Worm (Caenorhabditis elegans): ENCODE measurements around the gene T22B2.3.

Gene T22B2.3

DNA sequence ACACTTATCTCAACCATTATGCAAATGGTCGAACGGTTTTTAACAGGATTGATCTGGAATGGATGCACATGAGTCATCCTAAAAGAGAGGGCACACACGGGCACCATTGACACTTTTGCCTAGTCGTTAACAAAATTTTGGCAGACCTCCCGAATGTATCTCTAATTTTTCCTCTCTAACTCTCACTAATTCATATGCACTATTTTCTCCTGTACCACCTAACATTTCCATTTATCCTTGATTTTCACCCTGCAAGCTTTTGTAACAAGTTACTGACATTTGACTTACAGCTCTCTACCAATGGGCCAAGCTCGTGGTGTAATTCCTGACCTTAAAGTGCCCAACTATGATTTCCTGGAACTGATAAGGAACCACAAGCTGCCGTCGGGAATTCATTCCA lies at the start of gene T22B2.3:
Gene T22B2.3, plus strand, starts transcription at position 301 of the 400 bp plus-strand sequence.
- TF ChIP-seq him-1 (tag; optimal IDR thresholded peaks at IDR 0.05) (no peak), dao-5 (tag; optimal IDR thresholded peaks at IDR 0.05) (no peak), W03F9.2 (tag; optimal IDR thresholded peaks at IDR 0.05) (no peak)

DNA sequence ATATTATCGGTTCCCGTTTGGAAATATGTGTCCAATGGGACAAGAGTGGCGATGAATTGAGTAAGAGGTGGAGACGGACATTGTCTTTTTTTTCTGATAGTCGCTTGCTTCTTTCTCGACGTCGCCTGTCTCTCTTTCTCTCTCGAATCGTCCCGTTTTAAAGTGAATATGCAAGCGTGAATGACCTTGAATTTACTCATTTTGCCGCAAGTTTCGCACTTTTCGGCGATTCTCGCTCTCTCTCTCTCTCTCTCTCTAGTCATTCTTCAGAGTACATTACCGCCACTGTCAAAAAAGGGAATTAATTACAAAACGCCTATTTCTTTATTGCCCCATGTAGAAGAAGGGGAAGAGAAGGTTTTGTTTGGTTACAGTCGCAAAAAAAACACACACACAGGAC lies 49.4 kb upstream of the T22B2.3 start:
- TF ChIP-seq him-1 (tag; optimal IDR thresholded peaks at IDR 0.05) (no peak), dao-5 (tag; optimal IDR thresholded peaks at IDR 0.05) (no peak), W03F9.2 (tag; optimal IDR thresholded peaks at IDR 0.05) (no peak)

DNA sequence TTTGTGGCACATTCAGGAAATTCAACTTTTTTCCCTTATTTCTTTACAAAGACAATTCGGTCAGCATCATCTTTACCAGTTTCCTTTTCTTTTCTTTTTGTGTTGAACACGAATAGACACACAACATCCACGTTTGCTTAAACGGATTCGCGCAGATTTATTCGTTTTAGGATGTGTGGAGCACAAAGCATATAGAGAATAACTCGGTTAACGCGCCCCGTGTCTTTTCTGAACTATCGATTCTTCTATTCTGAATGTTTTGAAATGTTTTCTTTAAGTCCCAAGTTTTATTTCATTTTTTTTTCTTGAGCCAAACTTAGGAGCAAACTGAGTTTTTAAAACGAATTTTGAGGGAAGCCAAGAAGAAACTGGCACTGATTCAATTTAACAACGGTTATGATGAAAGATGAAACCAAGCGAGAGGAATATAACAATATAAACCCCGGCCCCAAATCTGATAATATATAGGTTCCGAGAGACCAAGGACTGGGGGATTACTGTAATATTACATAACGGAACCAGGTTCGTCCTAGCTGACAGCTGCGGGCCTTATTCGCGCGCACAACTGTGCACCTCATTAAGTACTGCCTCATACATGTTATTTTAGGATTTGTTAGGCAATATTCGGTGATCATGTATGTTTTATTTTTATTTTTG lies 45.4 kb upstream of the T22B2.3 start:
- TF ChIP-seq W03F9.2 (tag; optimal IDR thresholded peaks at IDR 0.05) (no peak), him-1 (tag; optimal IDR thresholded peaks at IDR 0.05) (no peak), dao-5 (tag; optimal IDR thresholded peaks at IDR 0.05) (no peak)

DNA sequence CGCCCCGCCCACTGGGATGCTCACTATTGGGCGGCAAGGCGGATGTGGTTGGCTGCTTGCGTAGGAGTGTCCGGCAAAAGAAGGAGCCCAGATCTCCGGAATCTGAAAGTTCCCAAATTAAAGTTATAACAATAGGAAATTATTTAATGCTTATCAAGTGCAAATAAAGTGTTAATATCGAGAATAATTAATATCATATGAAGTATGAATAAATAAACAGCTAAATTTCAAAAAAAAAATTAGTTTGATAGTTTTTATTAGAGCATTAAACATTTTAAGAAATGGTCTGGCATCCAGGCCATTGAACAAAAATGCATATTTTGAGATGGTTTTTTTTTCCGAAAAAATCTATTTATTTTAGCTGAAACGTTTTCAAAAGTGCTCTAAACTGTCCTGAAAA lies 43.7 kb upstream of the T22B2.3 start, which contains the start of gene lim-4:
Gene lim-4, minus strand, starts transcription at position 101 of the 400 bp plus-strand sequence.
- no peak for TF ChIP-seq dao-5 (tag; optimal IDR thresholded peaks at IDR 0.05)
- TF ChIP-seq W03F9.2 (tag; optimal IDR thresholded peaks at IDR 0.05), result no peak
- no peak for TF ChIP-seq him-1 (tag; optimal IDR thresholded peaks at IDR 0.05)

DNA sequence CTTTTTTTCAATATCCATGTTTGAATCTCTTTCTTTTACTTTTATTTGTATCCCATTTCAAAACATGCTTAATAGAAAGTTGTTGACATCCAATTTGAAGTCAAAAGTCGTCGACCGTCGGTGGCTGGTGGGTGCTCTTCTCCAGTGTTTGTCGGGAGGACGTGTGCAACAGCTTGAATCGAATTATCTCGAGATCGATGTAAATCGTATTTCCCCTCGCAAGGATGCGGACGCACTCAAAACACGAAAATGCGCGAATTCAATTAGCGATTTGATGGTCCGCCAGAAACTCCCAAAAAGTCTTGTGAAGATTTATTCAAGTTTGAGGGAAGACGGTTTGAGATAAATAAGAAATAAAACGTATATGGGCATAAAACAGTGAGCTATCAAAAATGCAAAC lies 41.4 kb upstream of the T22B2.3 start:
- no peak for TF ChIP-seq him-1 (tag; optimal IDR thresholded peaks at IDR 0.05)
- TF ChIP-seq dao-5 (tag; optimal IDR thresholded peaks at IDR 0.05), result no peak
- TF ChIP-seq W03F9.2 (tag; optimal IDR thresholded peaks at IDR 0.05), result no peak

DNA sequence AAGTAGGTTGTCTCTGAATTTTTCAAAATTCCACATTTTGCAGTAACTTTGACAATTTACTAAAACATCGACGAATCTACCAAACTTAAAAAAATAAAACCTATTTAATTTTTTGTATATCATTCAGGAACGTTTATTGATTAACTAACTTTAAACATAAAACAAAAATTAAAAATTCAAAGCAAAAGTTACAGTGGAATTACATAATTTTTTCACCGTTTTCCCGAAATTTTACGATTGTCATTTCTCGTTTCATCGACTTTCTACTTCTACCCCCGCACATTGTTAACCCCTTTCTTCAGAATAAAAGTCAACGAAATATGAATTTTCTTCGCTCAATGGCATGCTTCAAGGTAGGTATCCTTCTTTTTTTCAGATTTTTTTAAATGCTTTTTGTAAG lies 38.9 kb upstream of the T22B2.3 start, which contains the start of gene F47F2.1:
Gene F47F2.1, plus strand, starts transcription at position 301 of the 400 bp plus-strand sequence.
- TF ChIP-seq W03F9.2 (tag; optimal IDR thresholded peaks at IDR 0.05) (no peak), dao-5 (tag; optimal IDR thresholded peaks at IDR 0.05) (no peak), him-1 (tag; optimal IDR thresholded peaks at IDR 0.05) (no peak)

DNA sequence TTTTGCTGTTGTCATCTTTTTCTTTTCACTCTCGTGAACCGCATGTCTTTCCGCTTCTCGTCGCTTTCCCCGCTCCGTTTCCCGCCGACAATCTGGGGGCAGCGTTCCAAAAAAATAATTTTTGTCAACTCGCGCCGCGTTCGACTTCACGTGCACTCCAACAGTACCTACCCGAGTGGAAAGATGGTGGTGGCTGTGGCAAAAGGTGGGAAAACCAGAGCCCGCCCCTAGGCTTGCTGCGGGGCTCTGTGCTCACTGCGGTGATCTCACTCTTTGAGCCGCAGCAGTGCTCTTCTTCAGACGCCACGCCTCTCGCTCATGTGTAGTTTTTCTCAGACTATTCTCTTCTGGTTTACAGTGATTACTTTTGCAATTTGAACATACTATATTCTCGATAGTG lies 29.5 kb upstream of the T22B2.3 start:
- TF ChIP-seq dao-5 (tag; optimal IDR thresholded peaks at IDR 0.05) (no peak), W03F9.2 (tag; optimal IDR thresholded peaks at IDR 0.05) (no peak), him-1 (tag; optimal IDR thresholded peaks at IDR 0.05) (no peak)

DNA sequence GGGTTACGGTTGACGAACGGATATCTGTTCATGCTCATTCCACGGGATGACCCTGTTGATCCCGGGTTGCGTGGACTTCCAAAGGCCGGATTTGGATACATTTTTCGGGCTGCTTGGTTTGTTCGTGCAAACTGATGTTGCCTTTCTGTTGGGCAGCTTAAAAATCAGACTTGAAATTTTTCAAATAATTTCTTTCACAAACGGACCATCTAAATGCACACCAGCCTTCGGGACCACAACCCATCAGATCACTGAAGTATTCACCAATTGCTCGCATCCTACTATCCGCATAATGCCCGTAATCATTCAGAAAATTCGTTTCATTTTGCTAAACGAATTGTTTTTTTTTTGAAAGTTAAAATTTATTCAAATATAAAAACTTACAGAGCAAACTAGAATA lies 21.5 kb upstream of the T22B2.3 start, which contains the start of gene F47F2.3:
Gene F47F2.3, minus strand, starts transcription at position 101 of the 400 bp plus-strand sequence.
- TF ChIP-seq dao-5 (tag; optimal IDR thresholded peaks at IDR 0.05), result no peak

DNA sequence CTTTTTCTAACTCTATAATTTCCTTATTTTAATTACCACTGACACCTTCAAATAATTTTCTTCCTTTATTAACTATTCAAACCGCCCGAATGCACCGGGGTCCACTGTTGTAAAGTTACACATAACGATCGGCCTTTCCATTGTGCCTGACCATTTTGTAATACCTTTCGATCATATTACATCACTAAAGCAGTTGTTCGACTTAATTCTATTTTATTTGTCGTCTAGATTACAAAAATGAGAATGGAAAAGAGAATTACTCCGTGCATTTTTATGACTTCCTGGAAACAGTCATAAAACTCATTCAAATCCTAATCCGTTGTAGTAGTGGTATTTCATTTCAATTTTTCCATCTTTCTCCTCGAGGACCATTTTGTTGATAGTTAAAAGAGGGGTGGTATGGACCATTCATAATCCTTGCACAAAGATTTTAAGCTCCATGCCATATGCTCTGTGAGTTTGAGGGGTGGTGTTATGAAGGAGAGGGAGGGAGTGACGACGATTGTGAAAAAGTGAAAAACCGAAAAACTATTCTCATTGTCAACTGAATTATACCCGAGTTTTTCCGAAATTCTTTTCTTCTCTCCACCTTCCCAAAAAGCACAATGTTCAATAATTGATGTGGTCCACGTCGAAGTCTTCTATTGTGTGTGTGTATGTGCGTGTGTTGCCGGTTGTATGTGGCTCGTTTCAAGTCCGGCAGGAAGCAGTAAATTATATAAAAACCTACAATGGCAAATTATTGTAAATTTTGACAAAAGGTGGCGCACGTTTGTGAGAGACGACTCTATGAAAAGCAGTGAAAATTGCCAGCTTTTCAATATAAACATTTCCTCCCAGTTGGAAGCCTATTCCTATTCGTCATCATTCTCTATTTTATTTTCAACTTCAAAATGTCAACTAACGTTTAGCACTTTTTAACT lies 18.6 kb upstream of the T22B2.3 start:
- peak; percentile 8 for TF ChIP-seq him-1 (tag; optimal IDR thresholded peaks at IDR 0.05)
- no peak for TF ChIP-seq W03F9.2 (tag; optimal IDR thresholded peaks at IDR 0.05)
- no peak for TF ChIP-seq dao-5 (tag; optimal IDR thresholded peaks at IDR 0.05)

DNA sequence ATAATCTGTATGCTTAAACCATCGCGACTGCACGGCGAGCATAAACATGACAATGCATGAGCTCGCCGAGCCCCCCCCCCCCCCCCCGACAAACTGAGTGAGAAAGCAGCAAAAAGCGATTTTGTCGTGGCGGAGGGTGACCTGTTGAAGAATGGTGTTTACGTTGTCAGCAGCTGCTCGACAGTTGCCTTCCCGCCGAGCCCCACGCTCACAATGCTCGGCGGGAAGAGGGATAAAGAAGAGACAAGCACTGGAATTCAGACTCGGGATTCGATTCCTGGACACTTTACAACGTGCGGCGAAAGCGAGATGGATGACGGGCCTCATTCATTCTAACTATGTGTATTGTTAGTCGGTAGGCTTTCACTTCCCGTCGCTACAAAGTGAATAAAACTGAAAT lies 16.4 kb upstream of the T22B2.3 start:
- no peak for TF ChIP-seq W03F9.2 (tag; optimal IDR thresholded peaks at IDR 0.05)
- TF ChIP-seq dao-5 (tag; optimal IDR thresholded peaks at IDR 0.05), result no peak
- no peak for TF ChIP-seq him-1 (tag; optimal IDR thresholded peaks at IDR 0.05)

DNA sequence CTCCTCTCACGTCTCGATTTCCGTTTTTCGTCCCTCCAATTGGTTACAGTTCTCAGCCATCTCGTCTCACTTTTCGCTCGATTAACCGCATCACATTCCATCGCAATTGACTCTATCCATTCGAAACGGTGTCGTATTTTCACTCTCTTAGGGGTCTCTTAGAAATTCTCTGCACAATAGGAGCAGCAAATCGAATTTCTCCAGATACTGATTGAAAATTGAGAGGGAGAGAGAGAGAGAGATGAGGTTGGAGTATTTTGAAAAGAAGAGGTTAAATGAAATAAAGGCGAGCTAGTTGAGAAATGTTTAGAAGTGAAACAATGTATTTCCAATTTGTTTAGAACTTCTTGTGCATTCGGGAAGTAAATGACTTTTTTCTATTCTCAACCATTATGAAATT lies 15.7 kb upstream of the T22B2.3 start:
- no peak for TF ChIP-seq dao-5 (tag; optimal IDR thresholded peaks at IDR 0.05)
- TF ChIP-seq W03F9.2 (tag; optimal IDR thresholded peaks at IDR 0.05), result no peak
- TF ChIP-seq him-1 (tag; optimal IDR thresholded peaks at IDR 0.05), result no peak

DNA sequence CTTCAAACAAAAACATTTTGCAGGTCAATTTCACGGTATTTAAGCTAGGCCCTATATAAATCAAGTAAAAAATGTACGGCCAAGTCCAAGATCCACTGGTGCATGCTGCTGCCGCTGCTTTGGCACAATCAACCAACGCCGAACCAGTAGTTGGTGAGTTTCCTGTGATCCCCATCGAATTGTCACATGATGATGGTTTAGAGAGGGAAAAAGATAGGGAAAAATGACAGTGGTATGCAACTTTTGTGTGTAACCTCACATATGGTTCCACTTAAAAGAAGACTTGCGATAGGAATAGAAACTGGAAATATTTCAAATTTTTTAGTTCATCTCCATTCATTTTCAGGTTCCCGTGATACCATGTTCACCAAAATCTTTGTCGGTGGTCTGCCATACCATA lies 12.5 kb upstream of the T22B2.3 start, which contains the start of gene sup-12:
Gene sup-12, plus strand, starts transcription at position 17 of the 400 bp plus-strand sequence.
- TF ChIP-seq dao-5 (tag; optimal IDR thresholded peaks at IDR 0.05), result no peak
- no peak for TF ChIP-seq W03F9.2 (tag; optimal IDR thresholded peaks at IDR 0.05)
- no peak for TF ChIP-seq him-1 (tag; optimal IDR thresholded peaks at IDR 0.05)

DNA sequence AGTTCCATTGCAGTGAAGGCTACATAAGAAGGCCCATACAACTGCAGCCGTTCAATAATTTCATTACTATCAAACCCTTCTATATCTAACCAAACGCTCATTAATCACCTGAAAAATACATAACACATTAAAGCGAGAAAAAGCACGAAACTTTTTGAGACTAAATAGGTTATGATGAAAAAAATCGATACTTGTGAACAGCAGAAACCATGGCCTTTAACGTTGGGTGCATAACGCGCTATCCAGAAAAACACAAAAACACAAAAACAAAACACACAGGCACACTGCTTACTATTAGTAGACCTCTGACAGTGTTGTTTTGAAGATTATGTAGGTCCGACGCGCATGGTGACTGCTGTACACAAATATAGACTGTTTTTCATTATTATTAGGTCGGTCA lies 5.8 kb upstream of the T22B2.3 start, which contains the start of gene T22B2.5:
Gene T22B2.5, minus strand, starts transcription at position 101 of the 400 bp plus-strand sequence.
- no peak for TF ChIP-seq dao-5 (tag; optimal IDR thresholded peaks at IDR 0.05)
- TF ChIP-seq W03F9.2 (tag; optimal IDR thresholded peaks at IDR 0.05), result no peak
- no peak for TF ChIP-seq him-1 (tag; optimal IDR thresholded peaks at IDR 0.05)

DNA sequence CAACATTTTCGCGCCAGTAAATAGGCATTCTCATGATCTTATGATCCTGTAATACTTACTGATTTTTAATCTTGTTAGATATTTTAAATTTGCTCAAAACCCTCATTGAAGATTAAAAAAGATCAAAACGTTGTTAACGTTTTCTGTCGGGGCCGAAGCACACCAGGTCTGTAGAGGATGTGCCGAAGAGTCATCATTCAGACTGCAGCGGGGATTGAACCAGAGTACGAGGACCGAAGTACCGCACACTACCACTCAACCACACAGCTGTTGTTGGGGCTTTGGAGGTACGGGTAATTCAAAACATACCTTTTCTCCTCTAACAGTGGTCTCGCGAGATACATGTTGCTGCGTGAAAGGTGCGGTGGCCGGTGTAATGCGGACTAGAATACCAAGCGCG lies 2.8 kb upstream of the T22B2.3 start:
- TF ChIP-seq W03F9.2 (tag; optimal IDR thresholded peaks at IDR 0.05) (no peak), him-1 (tag; optimal IDR thresholded peaks at IDR 0.05) (no peak), dao-5 (tag; optimal IDR thresholded peaks at IDR 0.05) (no peak)
